Fruit fly (Drosophila melanogaster) whole organism, embryonic: Measurements from ENCODE around the gene CG15764.

ENCODE experiments used
- CG10321 ChIP-seq: fragments of 200-800 bp; sonication (Bioruptor generic); IDR thresholded peaks from 2 replicates; pipeline ENCODE4 v1.3.6; 2022; ENCODE audit warnings: missing biosample characterization, missing genetic modification characterization
- CG10366 ChIP-seq: fragments of 200-800 bp; sonication (Bioruptor generic); IDR thresholded peaks from 2 replicates; pipeline ENCODE4 v1.3.6; 2022; ENCODE audit warnings: missing biosample characterization, missing genetic modification characterization
- CG11456 ChIP-seq: fragments of 200-800 bp; sonication (Bioruptor generic); IDR thresholded peaks from 3 replicates; pipeline ENCODE4 v1.3.6; 2022; ENCODE audit warnings: missing biosample characterization, missing genetic modification characterization
- CG11504 ChIP-seq: fragments of 200-800 bp; sonication (Bioruptor generic); optimal IDR thresholded peaks from 3 replicates; lab custom pipeline; 2019; ENCODE audit warnings: missing biosample characterization, mild to moderate bottlenecking, missing genetic modification characterization, moderate library complexity
- CG11723 ChIP-seq: fragments of 200-800 bp; sonication (Bioruptor generic); optimal IDR thresholded peaks from 2 replicates; lab custom pipeline; 2017; ENCODE audit warnings: missing biosample characterization, mild to moderate bottlenecking, missing genetic modification characterization
- CG15073 ChIP-seq: fragments of 200-800 bp; sonication (Bioruptor generic); optimal IDR thresholded peaks from 2 replicates; lab custom pipeline; 2016; ENCODE audit warnings: missing biosample characterization, missing genetic modification characterization
- CG15269 ChIP-seq: fragments of 200-800 bp; sonication (Bioruptor generic); optimal IDR thresholded peaks from 2 replicates; lab custom pipeline; 2018; ENCODE audit warnings: missing biosample characterization, mild to moderate bottlenecking, missing genetic modification characterization, moderate library complexity
- CG15514 ChIP-seq: fragments of 200-800 bp; sonication (Bioruptor generic); optimal IDR thresholded peaks from 3 replicates; lab custom pipeline; 2017; ENCODE audit warnings: missing biosample characterization, missing genetic modification characterization, mild to moderate bottlenecking, moderate library complexity, missing genetic modification reagents
- CG17359 ChIP-seq: fragments of 200-800 bp; sonication (Bioruptor generic); optimal IDR thresholded peaks from 3 replicates; lab custom pipeline; 2018; ENCODE audit warnings: missing biosample characterization, mild to moderate bottlenecking, missing genetic modification characterization, moderate library complexity
- CG18476 ChIP-seq: fragments of 200-800 bp; sonication (Bioruptor generic); optimal IDR thresholded peaks from 2 replicates; lab custom pipeline; 2016; ENCODE audit warnings: missing biosample characterization, mild to moderate bottlenecking, missing genetic modification characterization
- CG31365 ChIP-seq: fragments of 200-800 bp; sonication (Bioruptor generic); optimal IDR thresholded peaks from 2 replicates; lab custom pipeline; 2018; ENCODE audit warnings: missing biosample characterization, mild to moderate bottlenecking, missing genetic modification characterization
- CG31388 ChIP-seq: fragments of 200-800 bp; sonication (Bioruptor generic); optimal IDR thresholded peaks from 2 replicates; lab custom pipeline; 2016; ENCODE audit warnings: missing biosample characterization, missing genetic modification characterization
- CG32772 ChIP-seq: fragments of 200-800 bp; sonication (Bioruptor generic); IDR thresholded peaks from 2 replicates; pipeline ENCODE4 v1.3.6; 2022; ENCODE audit warnings: missing biosample characterization, missing genetic modification characterization
- CG34422 ChIP-seq: fragments of 200-800 bp; sonication (Bioruptor generic); IDR thresholded peaks from 3 replicates; pipeline ENCODE4 v1.3.6; 2022; ENCODE audit warnings: missing biosample characterization, missing genetic modification characterization
- CG4730 ChIP-seq: fragments of 200-800 bp; sonication (Bioruptor generic); IDR thresholded peaks from 2 replicates; pipeline ENCODE4 v1.3.6; 2022; ENCODE audit warnings: missing biosample characterization, missing genetic modification characterization
- CG4820 ChIP-seq: fragments of 200-800 bp; sonication (Bioruptor generic); optimal IDR thresholded peaks from 3 replicates; lab custom pipeline; 2016; ENCODE audit warnings: missing biosample characterization, missing genetic modification characterization
- CG5953 ChIP-seq: fragments of 200-800 bp; sonication (Bioruptor generic); IDR thresholded peaks from 2 replicates; pipeline ENCODE4 v1.3.6; 2022; ENCODE audit warnings: missing biosample characterization, missing genetic modification characterization
- CG6654 ChIP-seq: fragments of 200-800 bp; sonication (Bioruptor generic); optimal IDR thresholded peaks from 2 replicates; lab custom pipeline; 2017; ENCODE audit warnings: missing biosample characterization, mild to moderate bottlenecking, missing genetic modification characterization
- CG7963 ChIP-seq: fragments of 200-800 bp; sonication (Bioruptor generic); IDR thresholded peaks from 3 replicates; pipeline ENCODE4 v1.3.6; 2022; ENCODE audit warnings: missing biosample characterization, missing genetic modification characterization; ENCODE audit not compliant: partially characterized antibody
- CG8924 ChIP-seq: fragments of 200-800 bp; optimal IDR thresholded peaks from 3 replicates; lab custom pipeline; 2019; ENCODE audit warnings: missing biosample characterization, mild to moderate bottlenecking, missing genetic modification characterization, moderate library complexity
- CkIIα-i1 ChIP-seq: fragments of 200-800 bp; sonication (Bioruptor generic); IDR thresholded peaks from 2 replicates; pipeline ENCODE4 v1.3.6; 2022; ENCODE audit warnings: missing biosample characterization, missing genetic modification characterization
- Doc2 ChIP-seq: fragments of 200-800 bp; sonication (Bioruptor generic); IDR thresholded peaks from 2 replicates; pipeline ENCODE4 v1.3.6; 2022; ENCODE audit warnings: missing biosample characterization, missing genetic modification characterization
- Doc3 ChIP-seq: fragments of 200-800 bp; sonication (Bioruptor generic); IDR thresholded peaks from 3 replicates; pipeline ENCODE4 v1.3.6; 2022; ENCODE audit warnings: missing biosample characterization, missing genetic modification characterization; ENCODE audit not compliant: partially characterized antibody
- Hmr ChIP-seq: fragments of 200-800 bp; sonication (Bioruptor generic); optimal IDR thresholded peaks from 3 replicates; lab custom pipeline; 2017; ENCODE audit warnings: mild to moderate bottlenecking, missing biosample characterization, missing genetic modification reagents, missing genetic modification characterization
- Hr3 ChIP-seq: fragments of 200-800 bp; sonication (Bioruptor generic); optimal IDR thresholded peaks from 3 replicates; lab custom pipeline; 2016; ENCODE audit warnings: missing biosample characterization, missing genetic modification characterization
- MTF-1 ChIP-seq: fragments of 200-800 bp; sonication (Bioruptor generic); optimal IDR thresholded peaks from 2 replicates; lab custom pipeline; 2018; ENCODE audit warnings: missing biosample characterization, mild to moderate bottlenecking, missing genetic modification characterization, borderline replicate concordance
- Meics ChIP-seq: fragments of 200-800 bp; sonication (Bioruptor generic); optimal IDR thresholded peaks from 2 replicates; lab custom pipeline; 2017; ENCODE audit warnings: missing biosample characterization, mild to moderate bottlenecking, missing genetic modification characterization
- PHDP ChIP-seq: fragments of 200-800 bp; sonication (Bioruptor generic); optimal IDR thresholded peaks from 3 replicates; lab custom pipeline; 2018; ENCODE audit warnings: missing biosample characterization, mild to moderate bottlenecking, missing genetic modification characterization, moderate library complexity
- Ravus ChIP-seq: fragments of 200-800 bp; sonication (Bioruptor generic); IDR thresholded peaks from 2 replicates; pipeline ENCODE4 v1.3.6; 2022; ENCODE audit warnings: missing biosample characterization, missing genetic modification characterization
- Rfx ChIP-seq: fragments of 200-800 bp; sonication (Bioruptor generic); IDR thresholded peaks from 2 replicates; pipeline ENCODE4 v1.3.6; 2022; ENCODE audit warnings: missing biosample characterization, missing genetic modification characterization
- ato ChIP-seq: fragments of 200-800 bp; sonication (Bioruptor generic); IDR thresholded peaks from 2 replicates; pipeline ENCODE4 v1.3.6; 2022; ENCODE audit warnings: missing biosample characterization, missing genetic modification characterization; ENCODE audit not compliant: partially characterized antibody
- az2 ChIP-seq: fragments of 200-800 bp; sonication (Bioruptor generic); optimal IDR thresholded peaks from 3 replicates; lab custom pipeline; 2016; ENCODE audit warnings: missing biosample characterization, missing genetic modification characterization
- cg ChIP-seq: fragments of 200-800 bp; sonication (Bioruptor generic); optimal IDR thresholded peaks from 3 replicates; lab custom pipeline; 2019; ENCODE audit warnings: missing biosample characterization, mild to moderate bottlenecking, missing genetic modification characterization, moderate library complexity
- dimm ChIP-seq: fragments of 200-800 bp; sonication (Bioruptor generic); IDR thresholded peaks from 2 replicates; pipeline ENCODE4 v1.3.6; 2022; ENCODE audit warnings: missing biosample characterization, missing genetic modification characterization
- dmrt99B ChIP-seq: fragments of 200-800 bp; sonication (Bioruptor generic); optimal IDR thresholded peaks from 2 replicates; lab custom pipeline; 2018; ENCODE audit warnings: missing biosample characterization, mild to moderate bottlenecking, missing genetic modification characterization, moderate library complexity
- dysf ChIP-seq: fragments of 200-800 bp; sonication (Bioruptor generic); IDR thresholded peaks from 3 replicates; pipeline ENCODE4 v1.3.6; 2022; ENCODE audit warnings: missing biosample characterization, missing genetic modification characterization
- exex ChIP-seq: fragments of 200-800 bp; sonication (Bioruptor generic); optimal IDR thresholded peaks from 4 replicates; lab custom pipeline; 2018; ENCODE audit warnings: missing biosample characterization, mild to moderate bottlenecking, missing genetic modification characterization, moderate library complexity
- gcm ChIP-seq: fragments of 200-800 bp; sonication (Bioruptor generic); optimal IDR thresholded peaks from 2 replicates; lab custom pipeline; 2019; ENCODE audit warnings: missing biosample characterization, mild to moderate bottlenecking, missing genetic modification characterization, moderate library complexity
- ind ChIP-seq: fragments of 200-800 bp; sonication (Bioruptor generic); optimal IDR thresholded peaks from 3 replicates; lab custom pipeline; 2016; ENCODE audit warnings: missing biosample characterization, missing genetic modification characterization
- kay ChIP-seq: fragments of 200-800 bp; sonication (Bioruptor generic); optimal IDR thresholded peaks from 2 replicates; lab custom pipeline; 2016; ENCODE audit warnings: missing biosample characterization, missing genetic modification characterization
- lab ChIP-seq: fragments of 200-800 bp; sonication (Bioruptor generic); optimal IDR thresholded peaks from 3 replicates; lab custom pipeline; 2017; ENCODE audit warnings: missing biosample characterization, missing genetic modification characterization, mild to moderate bottlenecking, moderate library complexity, missing genetic modification reagents
- mam ChIP-seq: fragments of 200-800 bp; sonication (Bioruptor generic); optimal IDR thresholded peaks from 3 replicates; lab custom pipeline; 2016; ENCODE audit warnings: missing biosample characterization, missing genetic modification characterization
- prd ChIP-seq, 3 experiments: fragments of >200 bp in 2 of 3; fragments of 200-800 bp in 1 of 3; sonication (Bioruptor generic) in 1 of 3; optimal IDR thresholded peaks in 2 of 3; IDR thresholded peaks in 1 of 3; 2 replicates in 2 of 3; 3 replicates in 1 of 3; pipeline versions ENCODE4 v1.3.6 to Lab custom; 2017 to 2022; ENCODE audit warnings: missing biosample characterization in 1 of 3, missing genetic modification characterization in 1 of 3
- row ChIP-seq: fragments of 200-800 bp; sonication (Bioruptor generic); IDR thresholded peaks from 3 replicates; pipeline ENCODE4 v1.3.6; 2022; ENCODE audit warnings: missing biosample characterization, missing genetic modification characterization
- scrt ChIP-seq: fragments of 200-800 bp; sonication (Bioruptor generic); optimal IDR thresholded peaks from 2 replicates; lab custom pipeline; 2018; ENCODE audit warnings: missing biosample characterization, mild to moderate bottlenecking, missing genetic modification characterization, moderate library complexity
- sens ChIP-seq: fragments of 200-800 bp; sonication (Bioruptor generic); peaks from one replicate; lab custom pipeline; 2016; ENCODE audit warnings: missing biosample characterization, missing genetic modification characterization
- slou ChIP-seq: fragments of 200-800 bp; sonication (Bioruptor generic); optimal IDR thresholded peaks from 3 replicates; lab custom pipeline; 2016; ENCODE audit warnings: missing biosample characterization, missing genetic modification characterization
- tio ChIP-seq: fragments of 200-800 bp; sonication (Bioruptor generic); optimal IDR thresholded peaks from 2 replicates; lab custom pipeline; 2017; ENCODE audit warnings: missing biosample characterization, missing genetic modification characterization, inconsistent platforms
- tup ChIP-seq: fragments of 200-800 bp; sonication (Bioruptor generic); optimal IDR thresholded peaks from 2 replicates; lab custom pipeline; 2016; ENCODE audit warnings: missing biosample characterization, mild to moderate bottlenecking, missing genetic modification characterization, moderate library complexity
- tx ChIP-seq: fragments of 200-800 bp; sonication (Bioruptor generic); optimal IDR thresholded peaks from 2 replicates; lab custom pipeline; 2016; ENCODE audit warnings: missing biosample characterization, missing genetic modification characterization
- zf30C ChIP-seq: fragments of 200-800 bp; sonication (Bioruptor generic); optimal IDR thresholded peaks from 3 replicates; lab custom pipeline; 2018; ENCODE audit warnings: missing biosample characterization, mild to moderate bottlenecking, missing genetic modification characterization

CG15764 gene

dm6 chrX:5866095-5866494 lies 2.8 kb upstream of the CG15764 start (continued):
- TF ChIP-seq CG6654 (GFP tag; lab: Kevin White, UChicago) (no peak), CG15514 (GFP tag; lab: Kevin White, UChicago) (no peak), CG11504 (tag; lab: Kevin White, UChicago) (peak; percentile 42), CkIIα-i1 (GFP tag; lab: Robert Waterston, UW) (no peak), CG32772 (GFP tag; lab: Robert Waterston, UW) (no peak), Doc2 (GFP tag; lab: Robert Waterston, UW) (no peak), gcm (GFP tag; lab: Kevin White, UChicago) (peak; percentile 22), ato (GFP tag; lab: Robert Waterston, UW) (no peak), CG15073 (GFP tag; lab: Kevin White, UChicago) (no peak), CG11456 (GFP tag; lab: Robert Waterston, UW) (0 out of 3 replicates have a peak, but pooled peaks have one; percentile 16), PHDP (peak; percentile 2), tx (no peak), Hr3 (GFP tag; lab: Kevin White, UChicago) (no peak), CG8924 (no peak), CG18476 (GFP tag; lab: Kevin White, UChicago) (no peak), slou (GFP tag; lab: Kevin White, UChicago) (peak; percentile 14), Hmr (GFP tag; lab: Kevin White, UChicago) (peak; percentile 23), CG34422 (no peak), scrt (GFP tag; lab: Kevin White, UChicago) (peak; percentile 5), prd (optimal IDR thresholded peaks at IDR 0.05; lab: Kevin White, UChicago) (no peak), prd (GFP tag; IDR thresholded peaks at IDR 0.05; lab: Robert Waterston, UW) (peak; percentile 40; the same call in 1 of the 3 replicates), CG10366 (no peak), mam (GFP tag; lab: Kevin White, UChicago) (peak; percentile 2), kay (no peak), exex (tag; lab: Kevin White, UChicago) (no peak), Meics (GFP tag; lab: Kevin White, UChicago) (peak; percentile 13), CG4820 (GFP tag; lab: Kevin White, UChicago) (no peak), CG31388 (no peak), CG4730 (GFP tag; lab: Robert Waterston, UW) (no peak), ind (GFP tag; lab: Kevin White, UChicago) (peak; percentile 26), row (GFP tag; lab: Robert Waterston, UW) (peak; percentile 40; the same call in 1 of the 3 replicates), CG5953 (GFP tag; lab: Robert Waterston, UW) (no peak), az2 (GFP tag; lab: Kevin White, UChicago) (no peak), tio (GFP tag; lab: Kevin White, UChicago) (no peak), tup (GFP tag; lab: Kevin White, UChicago) (no peak), CG17359 (tag; lab: Kevin White, UChicago) (no peak), CG15269 (tag; lab: Kevin White, UChicago) (peak; percentile 19), dimm (GFP tag; lab: Robert Waterston, UW) (no peak), Rfx (peak; percentile 40; the same call in 1 of the 2 replicates), CG7963 (GFP tag; lab: Robert Waterston, UW) (no peak), dysf (GFP tag; lab: Robert Waterston, UW) (no peak), lab (GFP tag; lab: Kevin White, UChicago) (peak; percentile 58), zf30C (GFP tag; lab: Kevin White, UChicago) (no peak), Doc3 (GFP tag; lab: Robert Waterston, UW) (no peak), Ravus (GFP tag; lab: Robert Waterston, UW) (no peak), CG11723 (GFP tag; lab: Kevin White, UChicago) (no peak), CG31365 (tag; lab: Kevin White, UChicago) (no peak), CG10321 (GFP tag; lab: Robert Waterston, UW) (no peak), sens (GFP tag; lab: Kevin White, UChicago) (peak; percentile 42), dmrt99B (peak; percentile 39), MTF-1 (GFP tag; lab: Kevin White, UChicago) (no peak), cg (no peak)
